Worm (Caenorhabditis elegans) whole organism, L2 larva: ENCODE measurements around the gene Y53C12A.8.

Experiments
- C34F6.9 ChIP-seq: fragments of 150-350 bp; optimal IDR thresholded peaks from 2 replicates; lab custom pipeline; 2014; ENCODE audit warnings: missing biosample characterization, missing genetic modification characterization
- F13H6.1 ChIP-seq: sonication (generic microtip); optimal IDR thresholded peaks from 2 replicates; lab custom pipeline; 2016; ENCODE audit warnings: missing genetic modification characterization, missing compliant biosample characterization
- R02D3.7 ChIP-seq: fragments of 150-350 bp; optimal IDR thresholded peaks from 2 replicates; lab custom pipeline; 2014; ENCODE audit warnings: missing biosample characterization, missing genetic modification characterization
- Y55F3AM.14 ChIP-seq: fragments of 200-800 bp; sonication (Bioruptor generic); optimal IDR thresholded peaks from 2 replicates; lab custom pipeline; 2018; ENCODE audit warnings: mild to moderate bottlenecking, missing genetic modification characterization, missing compliant biosample characterization
- ZK546.5 ChIP-seq: sonication (generic microtip); optimal IDR thresholded peaks from 2 replicates; lab custom pipeline; 2017; ENCODE audit warnings: missing biosample characterization, missing genetic modification characterization
- alr-1 ChIP-seq: fragments of 150-350 bp; optimal IDR thresholded peaks from 2 replicates; lab custom pipeline; 2014; ENCODE audit warnings: missing biosample characterization, missing genetic modification characterization
- aly-2 ChIP-seq: fragments of 150-350 bp; optimal IDR thresholded peaks from 2 replicates; lab custom pipeline; 2014; ENCODE audit warnings: missing biosample characterization, missing genetic modification characterization
- blmp-1 ChIP-seq: sonication (generic microtip); optimal IDR thresholded peaks from 2 replicates; lab custom pipeline; 2017; ENCODE audit warnings: missing genetic modification characterization, mild to moderate bottlenecking, missing compliant biosample characterization, antibody characterized with exemption, moderate library complexity; ENCODE audit not compliant: insufficient read depth
- ceh-16 ChIP-seq: fragments of 150-350 bp; optimal IDR thresholded peaks from 2 replicates; lab custom pipeline; 2014; ENCODE audit warnings: missing biosample characterization, missing genetic modification characterization
- crh-2 ChIP-seq: sonication (generic microtip); optimal IDR thresholded peaks from 2 replicates; lab custom pipeline; 2017; ENCODE audit warnings: missing biosample characterization, missing genetic modification characterization
- dmd-4 ChIP-seq: sonication (generic microtip); optimal IDR thresholded peaks from 2 replicates; lab custom pipeline; 2017; ENCODE audit warnings: missing biosample characterization, missing genetic modification characterization
- egl-27 ChIP-seq: sonication (generic microtip); optimal IDR thresholded peaks from 3 replicates; lab custom pipeline; 2017; ENCODE audit warnings: missing biosample characterization, missing genetic modification reagents, missing genetic modification characterization
- elt-1 ChIP-seq: fragments of 150-350 bp; optimal IDR thresholded peaks from 2 replicates; lab custom pipeline; 2014; ENCODE audit warnings: missing biosample characterization, missing genetic modification characterization
- fos-1 ChIP-seq: fragments of 150-350 bp; optimal IDR thresholded peaks from 2 replicates; lab custom pipeline; 2014; ENCODE audit warnings: missing biosample characterization, missing genetic modification characterization
- gmeb-1 ChIP-seq: fragments of 150-350 bp; optimal IDR thresholded peaks from 2 replicates; lab custom pipeline; 2014; ENCODE audit warnings: missing biosample characterization, missing genetic modification characterization
- lin-11 ChIP-seq: fragments of 150-350 bp; sonication (generic microtip); optimal IDR thresholded peaks from 2 replicates; lab custom pipeline; 2014; ENCODE audit warnings: missing biosample characterization, missing genetic modification characterization, inconsistent platforms, mixed read lengths
- lin-13 ChIP-seq: fragments of 150-350 bp; optimal IDR thresholded peaks from 2 replicates; lab custom pipeline; 2014; ENCODE audit warnings: missing biosample characterization, missing genetic modification reagents, missing genetic modification characterization
- lin-39 ChIP-seq: fragments of 150-350 bp; optimal IDR thresholded peaks from 2 replicates; lab custom pipeline; 2014; ENCODE audit warnings: missing biosample characterization, missing genetic modification reagents, missing genetic modification characterization
- lsy-2 ChIP-seq, 2 experiments: fragments of 150-350 bp in 1 of 2; sonication (generic microtip) in 1 of 2; optimal IDR thresholded peaks; 2 replicates each; lab custom pipeline; 2014 to 2017; ENCODE audit warnings: missing biosample characterization in 2 of 2, missing genetic modification characterization in 2 of 2
- mab-5 ChIP-seq: fragments of 150-350 bp; optimal IDR thresholded peaks from 2 replicates; lab custom pipeline; 2014; ENCODE audit warnings: missing biosample characterization, missing genetic modification characterization
- nhr-10 ChIP-seq: sonication (generic microtip); optimal IDR thresholded peaks from 2 replicates; lab custom pipeline; 2017; ENCODE audit warnings: missing biosample characterization, missing genetic modification characterization
- nhr-11 ChIP-seq: fragments of 150-350 bp; optimal IDR thresholded peaks from 2 replicates; lab custom pipeline; 2014; ENCODE audit warnings: missing biosample characterization, missing genetic modification characterization
- nhr-129 ChIP-seq: fragments of 150-350 bp; optimal IDR thresholded peaks from 2 replicates; lab custom pipeline; 2014; ENCODE audit warnings: missing biosample characterization, missing genetic modification characterization
- nhr-21 ChIP-seq: fragments of 150-350 bp; optimal IDR thresholded peaks from 2 replicates; lab custom pipeline; 2014; ENCODE audit warnings: missing biosample characterization, missing genetic modification characterization
- nhr-23 ChIP-seq: fragments of 150-350 bp; optimal IDR thresholded peaks from 2 replicates; lab custom pipeline; 2014; ENCODE audit warnings: missing biosample characterization, missing genetic modification reagents, missing genetic modification characterization
- nhr-25 ChIP-seq: fragments of 150-350 bp; sonication (generic microtip); optimal IDR thresholded peaks from 3 replicates; lab custom pipeline; 2014; ENCODE audit warnings: missing biosample characterization, missing genetic modification characterization
- nhr-6 ChIP-seq: fragments of 150-350 bp; optimal IDR thresholded peaks from 2 replicates; lab custom pipeline; 2014; ENCODE audit warnings: missing biosample characterization, missing genetic modification characterization
- nhr-77 ChIP-seq: fragments of 150-350 bp; optimal IDR thresholded peaks from 2 replicates; lab custom pipeline; 2014; ENCODE audit warnings: missing biosample characterization, missing genetic modification characterization
- sem-4 ChIP-seq: fragments of 150-350 bp; optimal IDR thresholded peaks from 2 replicates; lab custom pipeline; 2014; ENCODE audit warnings: missing biosample characterization, missing genetic modification reagents, missing genetic modification characterization
- skn-1 ChIP-seq: sonication (generic microtip); optimal IDR thresholded peaks from 2 replicates; lab custom pipeline; 2017; ENCODE audit warnings: missing biosample characterization, missing genetic modification characterization
- sma-3 ChIP-seq: sonication (generic microtip); optimal IDR thresholded peaks from 2 replicates; lab custom pipeline; 2016; ENCODE audit warnings: missing genetic modification reagents, missing genetic modification characterization, missing compliant biosample characterization
- sma-9 ChIP-seq, 2 experiments: fragments of 150-350 bp in 1 of 2; sonication (generic microtip) in 1 of 2; optimal IDR thresholded peaks; 2 replicates each; lab custom pipeline; 2014 to 2016; ENCODE audit warnings: missing genetic modification characterization in 2 of 2, mild to moderate bottlenecking in 1 of 2, missing biosample characterization in 1 of 2, missing compliant biosample characterization in 1 of 2, missing genetic modification reagents in 1 of 2, moderate library complexity in 1 of 2
- snpc-4 ChIP-seq: fragments of 150-350 bp; optimal IDR thresholded peaks from 2 replicates; lab custom pipeline; 2014; ENCODE audit warnings: missing biosample characterization, missing genetic modification characterization
- unc-55 ChIP-seq: fragments of 150-350 bp; sonication (generic microtip); optimal IDR thresholded peaks from 3 replicates; lab custom pipeline; 2014; ENCODE audit warnings: missing biosample characterization, missing genetic modification reagents, missing genetic modification characterization
- unc-62 ChIP-seq: fragments of 150-350 bp; optimal IDR thresholded peaks from 2 replicates; lab custom pipeline; 2014; ENCODE audit warnings: missing biosample characterization, missing genetic modification reagents, missing genetic modification characterization
- zag-1 ChIP-seq: fragments of 150-350 bp; optimal IDR thresholded peaks from 2 replicates; lab custom pipeline; 2014; ENCODE audit warnings: missing biosample characterization, missing genetic modification characterization
- ztf-11 ChIP-seq: sonication (generic microtip); optimal IDR thresholded peaks from 2 replicates; lab custom pipeline; 2017; ENCODE audit warnings: missing biosample characterization, missing genetic modification characterization
- ztf-4 ChIP-seq: fragments of 150-350 bp; optimal IDR thresholded peaks from 2 replicates; lab custom pipeline; 2014; ENCODE audit warnings: missing biosample characterization, missing genetic modification characterization

The Y53C12A.8 gene

DNA sequence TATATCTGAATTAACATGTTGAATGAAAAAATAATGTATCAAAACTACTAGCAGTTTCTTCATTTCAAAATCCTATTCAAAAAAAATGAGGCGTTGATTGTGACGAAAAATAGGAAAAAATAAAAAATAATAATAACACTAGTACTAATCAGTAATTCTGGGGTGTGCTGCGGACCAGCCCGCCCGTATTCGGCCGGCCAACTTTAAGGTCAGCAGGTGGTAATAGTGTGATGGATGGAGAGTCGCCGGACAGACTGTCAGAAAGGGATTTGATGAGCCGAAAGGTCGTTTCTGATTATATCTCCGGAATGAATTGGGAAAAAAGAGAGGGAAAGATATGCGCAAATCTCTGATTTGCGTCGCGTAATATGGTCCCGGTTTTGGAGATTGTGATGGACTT, 24.2 kb upstream of the Y53C12A.8 start, which contains the start of gene cutl-2:
TSS of gene cutl-2 (minus strand) at position 210 of the 400 bp plus-strand sequence.
- TF ChIP-seq elt-1 (tag; lab: Kevin White, UChicago) (no peak), snpc-4 (tag; lab: Kevin White, UChicago) (no peak), lin-39 (no peak), ZK546.5 (tag; lab: Kevin White, UChicago) (no peak)

DNA sequence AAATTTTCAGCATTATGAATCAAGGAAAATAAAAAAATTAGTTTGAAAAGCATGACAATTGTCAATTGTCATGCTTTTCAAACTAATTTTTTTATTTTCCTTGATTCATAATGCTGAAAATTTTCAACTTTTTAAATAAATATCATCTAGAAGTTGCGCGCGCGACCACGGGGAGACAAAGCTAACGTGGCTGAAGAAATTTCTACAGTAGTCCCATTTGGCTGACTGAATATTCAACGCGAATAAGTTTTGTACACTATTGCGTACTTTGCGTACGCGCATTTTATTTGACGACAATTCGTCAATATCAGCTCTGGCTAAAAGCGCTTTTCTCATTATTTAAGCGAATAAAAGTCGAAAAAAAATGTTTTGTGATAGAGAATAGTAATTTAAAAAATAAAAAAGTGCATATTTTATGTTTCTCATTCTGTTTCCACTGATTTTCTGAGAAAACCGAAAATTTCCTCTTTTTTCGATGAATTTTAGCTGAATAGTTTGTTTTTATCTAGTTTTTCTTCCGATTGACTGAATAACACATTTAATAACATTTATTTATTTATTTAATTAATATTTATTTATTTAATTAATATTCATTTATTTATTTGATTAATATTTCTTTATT, 18.5 kb upstream of the Y53C12A.8 start, which contains the start of gene Y53C12A.11:
TSS of gene Y53C12A.11 (minus strand) at position 68 of the 622 bp plus-strand sequence.
- TF ChIP-seq lsy-2 (tag; optimal IDR thresholded peaks at IDR 0.05; lab: Kevin White, UChicago): peak in 1 of 2 experiments; percentile 65

DNA sequence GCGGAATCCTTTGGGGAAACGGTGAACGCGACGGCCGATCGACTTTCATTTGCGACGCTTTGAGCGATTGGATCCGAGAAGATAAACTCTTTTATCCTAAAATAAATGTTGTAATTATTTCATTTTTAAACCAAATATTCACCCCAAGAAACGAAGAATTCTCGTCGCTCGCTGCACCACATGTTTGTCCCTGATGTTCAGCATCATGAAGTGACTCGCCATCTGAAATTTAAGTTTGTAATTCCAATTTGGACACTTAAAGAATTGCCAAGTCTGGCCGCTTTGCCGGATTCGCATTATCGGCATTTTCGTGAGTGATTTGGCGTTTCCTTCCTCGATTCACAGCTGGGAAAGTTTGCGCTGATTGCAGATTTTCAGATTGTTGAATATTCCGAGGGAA, 17.6 kb upstream of the Y53C12A.8 start, which contains the start of gene Y53C12A.6:
TSS of gene Y53C12A.6 (minus strand) at position 101 of the 400 bp plus-strand sequence.
- TF ChIP-seq ceh-16 (no peak), dmd-4 (tag; lab: Kevin White, UChicago) (no peak), nhr-77 (no peak), nhr-23 (tag; lab: Kevin White, UChicago) (no peak)

DNA sequence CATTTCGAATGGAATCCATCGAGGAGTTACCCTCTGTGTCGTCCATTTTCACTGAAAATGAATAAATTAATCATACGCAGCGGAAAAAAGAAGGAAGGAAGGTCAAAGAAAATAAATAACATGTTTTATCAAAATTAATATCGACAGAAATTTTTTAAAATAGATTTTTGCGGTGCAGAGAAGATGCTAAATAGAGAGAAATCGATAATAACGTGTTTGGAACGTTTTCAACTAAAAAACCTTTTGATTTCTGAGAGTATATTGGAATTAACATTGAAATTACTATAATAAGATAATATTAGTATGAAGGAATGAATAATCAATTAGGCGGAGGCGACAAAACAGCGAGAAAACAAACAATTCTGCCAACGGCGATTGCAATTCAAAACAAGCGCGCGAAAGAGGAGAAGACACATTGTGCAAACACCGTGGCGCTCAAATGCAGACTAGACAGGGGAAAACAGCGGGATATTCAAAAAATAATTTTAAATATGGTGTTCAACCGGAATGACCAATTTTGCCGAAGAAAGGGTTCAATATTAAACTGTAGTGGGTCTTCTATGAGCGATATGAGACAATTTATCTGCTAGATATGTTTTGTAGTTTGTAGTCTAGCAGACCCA, 16.3 kb upstream of the Y53C12A.8 start, which contains the start of gene wee-1.3:
TSS of gene wee-1.3 (minus strand) at position 51 of the 623 bp plus-strand sequence.
- TF ChIP-seq unc-55 (peak; percentile 91), snpc-4 (tag; lab: Kevin White, UChicago) (peak; percentile 69), nhr-10 (tag; lab: Kevin White, UChicago) (no peak), skn-1 (no peak), sma-3 (GFP tag; lab: Kevin White, UChicago) (peak; percentile 86), crh-2 (tag; lab: Kevin White, UChicago) (peak; percentile 86), gmeb-1 (tag; lab: Kevin White, UChicago) (peak; percentile 98), nhr-25 (tag; lab: Kevin White, UChicago) (peak; percentile 80), nhr-6 (tag; lab: Kevin White, UChicago) (peak; percentile 20), unc-62 (GFP tag; lab: Kevin White, UChicago) (no peak), nhr-23 (tag; lab: Kevin White, UChicago) (no peak), sma-9 (GFP tag; optimal IDR thresholded peaks at IDR 0.05; lab: Kevin White, UChicago) (peak; percentile 79), sma-9 (tag; optimal IDR thresholded peaks at IDR 0.05; lab: Kevin White, UChicago) (no peak), nhr-21 (tag; lab: Kevin White, UChicago) (peak; percentile 63), sem-4 (tag; lab: Kevin White, UChicago) (peak; percentile 60), aly-2 (tag; lab: Kevin White, UChicago) (no peak), lsy-2 (tag; optimal IDR thresholded peaks at IDR 0.05; lab: Kevin White, UChicago) (peak; percentile 80 to 94), lin-39 (no peak), nhr-129 (tag; lab: Kevin White, UChicago) (peak; percentile 83), lin-13 (GFP tag; lab: Kevin White, UChicago) (peak; percentile 82), C34F6.9 (tag; lab: Kevin White, UChicago) (peak; percentile 84), alr-1 (tag; lab: Kevin White, UChicago) (no peak), egl-27 (tag; lab: Kevin White, UChicago) (peak; percentile 48), fos-1 (tag; lab: Kevin White, UChicago) (peak; percentile 55), F13H6.1 (tag; lab: Kevin White, UChicago) (peak; percentile 64), dmd-4 (tag; lab: Kevin White, UChicago) (no peak), ztf-11 (no peak), ztf-4 (tag; lab: Kevin White, UChicago) (peak; percentile 36), Y55F3AM.14 (GFP tag; lab: Kevin White, UChicago) (no peak), zag-1 (tag; lab: Kevin White, UChicago) (no peak), blmp-1 (peak; percentile 43), nhr-11 (tag; lab: Kevin White, UChicago) (peak; percentile 62), ceh-16 (no peak), lin-11 (tag; lab: Kevin White, UChicago) (peak; percentile 65), R02D3.7 (peak; percentile 16), mab-5 (tag; lab: Kevin White, UChicago) (peak; percentile 61)
